Worm (Caenorhabditis elegans): ENCODE data around the gene T25B6.5.

- TF ChIP-seq him-1 (tag; optimal IDR thresholded peaks at IDR 0.05) (no peak), W03F9.2 (tag; optimal IDR thresholded peaks at IDR 0.05) (no peak), dao-5 (tag; optimal IDR thresholded peaks at IDR 0.05) (no peak)
Measured at ce11 chrX:8998809-8999208, 22.7 kb downstream of the T25B6.5 start, which contains the start of gene C24A3.1.

Data from whole organism, L4/young adult.